Fruit fly (Drosophila melanogaster): ENCODE data around the gene CG17568.
A peak's percentile ranks its signal among the peaks of the same experiment; 100 is the strongest.

Gene CG17568

DNA sequence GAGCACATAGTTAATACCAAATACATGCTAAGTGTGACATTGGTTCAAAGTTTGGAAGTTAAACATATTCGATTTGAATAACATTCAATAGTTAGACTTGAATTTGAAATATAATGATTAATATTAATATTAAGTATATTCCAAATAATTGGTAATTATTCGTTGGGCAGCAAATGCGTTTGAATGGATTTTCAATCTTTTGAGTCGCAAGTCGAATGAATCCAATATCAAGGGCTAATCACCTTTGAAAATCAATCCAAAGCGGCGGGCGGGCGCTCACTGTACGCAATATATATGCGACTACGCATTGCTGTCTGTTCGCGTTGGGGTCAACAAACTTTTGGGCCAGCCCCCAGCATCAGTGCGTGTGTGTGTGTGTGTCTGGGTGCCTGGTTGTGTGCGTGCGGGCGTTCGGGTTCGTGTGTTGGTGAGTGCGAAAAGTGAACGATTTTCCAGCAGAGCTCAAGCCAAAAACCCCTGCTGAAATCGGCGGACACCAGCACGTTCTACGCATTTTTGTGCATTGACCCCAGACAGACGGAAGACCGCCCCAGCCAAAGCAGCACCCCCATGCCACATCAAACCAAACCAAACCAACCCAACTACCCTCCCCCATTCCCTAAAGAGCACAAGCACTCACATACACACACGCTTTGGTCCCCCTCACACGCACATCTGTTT, 43.0 kb downstream of the CG17568 start:
- no peak for TF ChIP-seq bab1 (GFP tag; optimal IDR thresholded peaks at IDR 0.05)
- no peak for TF ChIP-seq toe (GFP tag; optimal IDR thresholded peaks at IDR 0.05)
- no peak for TF ChIP-seq pad (GFP tag; optimal IDR thresholded peaks at IDR 0.05)
- no peak for TF ChIP-seq Crg-1 (GFP tag; optimal IDR thresholded peaks at IDR 0.05)
- TF ChIP-seq CG12768 (GFP tag; optimal IDR thresholded peaks at IDR 0.05): no peak
- no peak for TF ChIP-seq Mnt (GFP tag; optimal IDR thresholded peaks at IDR 0.05)
- TF ChIP-seq tj (GFP tag; optimal IDR thresholded peaks at IDR 0.05): no peak
- TF ChIP-seq ovo (GFP tag; optimal IDR thresholded peaks at IDR 0.05): no peak
- no peak for TF ChIP-seq Hr96 (GFP tag; optimal IDR thresholded peaks at IDR 0.05)
- TF ChIP-seq Clk (GFP tag; optimal IDR thresholded peaks at IDR 0.05): no peak
- TF ChIP-seq CG1620 (GFP tag; optimal IDR thresholded peaks at IDR 0.05): no peak
- TF ChIP-seq CG33017 (tag; optimal IDR thresholded peaks at IDR 0.05): no peak
- no peak for TF ChIP-seq CG7045 (GFP tag; optimal IDR thresholded peaks at IDR 0.05)
- TF ChIP-seq CG11617 (GFP tag; optimal IDR thresholded peaks at IDR 0.05): no peak
- TF ChIP-seq kay (GFP tag; ENCODE audit: borderline replicate concordance): no peak
- TF ChIP-seq CG7101 (tag; optimal IDR thresholded peaks at IDR 0.05): no peak
- TF ChIP-seq cic (GFP tag; optimal IDR thresholded peaks at IDR 0.05): no peak
- TF ChIP-seq CG14711 (tag; optimal IDR thresholded peaks at IDR 0.05): no peak

DNA sequence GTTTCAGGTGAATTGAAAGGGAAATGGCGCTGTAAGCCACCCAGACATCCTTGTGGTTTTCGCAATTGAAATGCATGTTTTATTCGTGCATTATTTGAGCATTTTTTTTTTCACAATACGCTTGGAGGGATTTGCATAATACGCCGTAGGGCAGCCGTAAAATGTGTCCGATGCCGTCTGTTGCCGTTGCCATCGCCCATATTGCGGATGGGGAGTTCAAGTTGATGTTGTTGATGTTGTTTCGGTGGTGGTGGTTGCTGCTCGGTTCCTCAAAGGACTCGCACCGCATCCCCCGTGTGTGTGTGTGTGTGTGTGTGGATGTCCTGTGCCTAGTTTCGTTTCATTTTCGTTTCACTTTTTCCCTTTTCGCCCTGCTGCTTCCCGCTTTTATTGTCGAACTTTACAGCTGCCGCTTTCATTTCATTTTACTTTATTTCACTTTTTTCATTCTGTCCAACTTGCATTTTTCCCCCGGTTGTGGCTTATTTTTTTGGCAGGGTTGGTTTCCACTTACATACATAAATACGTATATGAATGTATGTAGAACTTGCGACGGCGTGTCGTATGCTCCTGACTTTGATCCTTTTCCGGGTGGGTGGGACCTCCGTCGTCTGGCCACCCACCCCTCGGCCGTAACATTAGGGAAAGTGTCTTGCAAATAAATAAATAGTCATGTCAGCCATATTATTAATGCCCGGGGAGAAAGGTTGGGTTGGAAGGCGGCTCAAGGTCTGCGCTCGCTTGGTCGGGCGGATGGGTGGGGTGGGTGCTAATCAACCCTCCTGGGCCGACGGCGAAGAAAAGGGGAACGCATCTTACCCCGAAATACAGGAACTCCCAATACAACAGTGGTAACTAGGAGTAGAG, 43.8 kb downstream of the CG17568 start:
- TF ChIP-seq tj (GFP tag; optimal IDR thresholded peaks at IDR 0.05) (peak; percentile 65), CG11617 (GFP tag; optimal IDR thresholded peaks at IDR 0.05) (no peak), pad (GFP tag; optimal IDR thresholded peaks at IDR 0.05) (no peak)

DNA sequence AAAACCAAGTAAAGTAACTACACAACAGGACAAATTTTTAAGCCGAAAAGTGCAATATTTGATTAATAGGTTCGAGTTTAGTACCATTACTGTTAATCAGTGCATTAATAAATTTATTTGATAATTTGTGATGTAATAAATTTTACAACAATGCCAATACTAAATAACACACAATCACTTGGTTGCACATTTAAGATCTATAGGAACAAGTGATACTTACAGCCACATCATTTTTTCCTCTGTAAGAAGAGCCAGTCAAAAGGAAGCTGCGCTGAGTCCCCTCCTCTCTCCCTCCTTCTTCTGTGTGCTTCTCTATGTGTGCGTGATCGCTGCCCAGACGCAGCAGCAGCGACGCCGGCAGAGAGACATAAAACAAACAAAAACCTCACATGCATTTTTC, 44.8 kb downstream of the CG17568 start:
- TF ChIP-seq bab1 (GFP tag; optimal IDR thresholded peaks at IDR 0.05) (peak; percentile 11), ovo (GFP tag; optimal IDR thresholded peaks at IDR 0.05) (no peak)

DNA sequence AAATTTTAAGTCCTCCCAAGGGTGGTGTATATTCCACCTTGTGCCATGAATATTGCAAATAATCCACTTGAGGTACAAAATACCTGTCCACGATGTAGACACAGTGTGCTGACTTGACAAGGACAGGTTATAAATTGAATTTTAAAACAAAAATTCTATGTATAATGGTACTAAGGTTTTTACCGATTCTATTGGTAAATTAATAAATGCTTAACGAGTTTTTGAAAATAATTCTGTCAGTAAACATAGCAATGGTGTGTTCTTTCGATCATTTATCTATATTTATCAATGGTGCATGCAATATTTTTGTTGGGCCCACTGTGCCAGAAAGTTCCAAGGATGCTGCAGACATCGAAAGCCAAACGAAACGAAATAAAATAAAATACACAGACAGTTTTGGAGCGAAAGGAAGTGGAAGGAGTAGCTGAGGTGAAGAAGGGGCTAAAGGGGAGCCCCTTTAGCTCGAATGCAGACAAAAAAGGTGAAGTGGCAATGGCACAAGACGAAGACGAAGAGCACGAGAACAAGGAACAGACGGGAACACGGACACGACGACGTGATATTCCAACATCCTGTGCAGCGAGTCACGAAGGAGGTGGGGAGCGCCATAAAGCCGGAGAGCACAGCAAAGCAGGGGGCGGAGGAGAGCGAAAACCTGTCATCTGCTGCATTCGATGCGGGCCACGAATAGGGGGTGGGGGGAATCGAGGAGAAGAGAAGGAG, 45.4 kb downstream of the CG17568 start:
- TF ChIP-seq Crg-1 (GFP tag; optimal IDR thresholded peaks at IDR 0.05) (no peak), CG14711 (tag; optimal IDR thresholded peaks at IDR 0.05) (no peak), bab1 (GFP tag; optimal IDR thresholded peaks at IDR 0.05) (no peak), Mnt (GFP tag; optimal IDR thresholded peaks at IDR 0.05) (no peak)

DNA sequence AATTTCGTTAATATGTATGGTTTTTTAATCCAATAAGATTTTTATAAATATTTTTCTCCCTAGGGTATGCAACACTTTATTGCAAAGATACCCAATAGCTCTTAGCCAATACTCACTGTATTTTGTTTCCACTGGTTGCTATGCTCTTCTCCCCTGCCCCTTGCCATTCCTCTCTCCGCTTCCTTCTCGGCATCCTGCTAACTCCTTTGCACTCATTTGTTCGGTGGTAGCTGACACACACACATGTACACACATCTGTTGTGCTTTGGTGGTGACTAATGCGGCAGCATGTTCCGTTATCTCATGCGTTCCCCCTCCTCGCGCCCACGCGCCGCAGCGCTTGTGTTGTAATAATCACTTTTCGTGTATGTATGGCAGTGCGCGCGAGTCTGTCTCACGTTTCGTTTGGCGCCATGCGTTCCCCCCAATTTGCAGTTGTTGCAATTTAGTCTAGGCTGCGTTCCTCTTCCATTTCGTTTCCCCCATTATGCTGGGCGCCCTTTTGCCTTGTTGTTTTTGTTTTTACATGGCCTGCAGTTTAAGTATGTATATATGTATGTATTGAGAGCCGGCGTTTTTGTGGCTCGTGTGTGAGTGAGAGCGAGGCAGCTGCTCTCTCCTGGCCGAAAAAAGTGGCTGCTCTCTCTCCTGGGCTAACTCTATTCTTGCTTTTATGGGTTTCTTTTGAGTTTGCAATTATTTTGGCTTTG, 46.5 kb downstream of the CG17568 start, which contains the start of gene Polr1D:
Gene Polr1D, minus strand, starts transcription at position 420 of the 710 bp plus-strand sequence.
- TF ChIP-seq Mnt (GFP tag; optimal IDR thresholded peaks at IDR 0.05) (peak; percentile 50), cic (GFP tag; optimal IDR thresholded peaks at IDR 0.05) (no peak), cnc (optimal IDR thresholded peaks at IDR 0.05) (no peak), CG14711 (tag; optimal IDR thresholded peaks at IDR 0.05) (no peak), kay (GFP tag; ENCODE audit: borderline replicate concordance) (no peak), pad (GFP tag; optimal IDR thresholded peaks at IDR 0.05) (peak; percentile 98), Hr96 (GFP tag; optimal IDR thresholded peaks at IDR 0.05) (no peak), toe (GFP tag; optimal IDR thresholded peaks at IDR 0.05) (no peak), ovo (GFP tag; optimal IDR thresholded peaks at IDR 0.05) (peak; percentile 80), tj (GFP tag; optimal IDR thresholded peaks at IDR 0.05) (peak; percentile 92), CG7101 (tag; optimal IDR thresholded peaks at IDR 0.05) (no peak), CG33017 (tag; optimal IDR thresholded peaks at IDR 0.05) (no peak), CG1620 (GFP tag; optimal IDR thresholded peaks at IDR 0.05) (no peak), CG5204 (GFP tag; optimal IDR thresholded peaks at IDR 0.05) (no peak), CG12768 (GFP tag; optimal IDR thresholded peaks at IDR 0.05) (no peak)

DNA sequence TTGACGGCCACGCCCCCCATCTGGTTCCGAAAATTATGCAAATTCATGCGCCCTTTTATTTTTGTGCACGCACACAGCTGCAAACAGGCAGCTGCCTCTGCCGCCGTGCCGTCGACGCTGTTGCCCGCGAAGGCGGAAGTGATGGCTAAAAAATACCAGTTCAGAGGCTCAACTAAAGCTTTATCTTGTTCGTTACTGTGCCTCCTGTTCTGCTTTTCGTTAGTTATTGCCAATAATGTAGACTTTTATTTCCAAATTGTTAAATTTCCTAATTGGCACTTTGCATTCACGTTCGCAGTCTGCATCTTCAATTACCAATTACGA, 47.2 kb downstream of the CG17568 start:
- TF ChIP-seq cic (GFP tag; optimal IDR thresholded peaks at IDR 0.05) (no peak), ovo (GFP tag; optimal IDR thresholded peaks at IDR 0.05) (no peak), CG7101 (tag; optimal IDR thresholded peaks at IDR 0.05) (no peak), Mnt (GFP tag; optimal IDR thresholded peaks at IDR 0.05) (no peak)

Data from whole organism, adult.